Worm (Caenorhabditis elegans): ENCODE data around the gene F49C5.12.
"Not testable (repeated sequence)": the region's sequence is repeated elsewhere in the genome, so short reads cannot be mapped to it uniquely, and the experiment has no call there.

The F49C5.12 gene

ce11 chrII:12536203-12536602, 23.9 kb downstream of the F49C5.12 start, which contains the start of gene F49C5.3:
F49C5.3 (plus strand) TSS chrII:12536503.
- not testable (repeated sequence) for TF ChIP-seq pes-1 (GFP tag; IDR thresholded peaks at IDR 0.05); sea-1 (GFP tag; conservative IDR thresholded peaks at IDR 0.05); tra-4 (tag; optimal IDR thresholded peaks at IDR 0.05)

ce11 chrII:12535297-12535803, 24.8 kb downstream of the F49C5.12 start, which contains the start of gene nimk-1:
nimk-1 (plus strand) TSS chrII:12535753.
- TF ChIP-seq ceh-36 (tag; optimal IDR thresholded peaks at IDR 0.05) (peak; percentile 59), tbx-11 (GFP tag; IDR thresholded peaks at IDR 0.05) (no peak)

ce11 chrII:12530958-12531357, 29.2 kb downstream of the F49C5.12 start, which contains the start of gene srx-120:
srx-120 (plus strand) TSS chrII:12531258.
- TF ChIP-seq scrt-1 (GFP tag; IDR thresholded peaks at IDR 0.05) (no peak), B0310.2 (tag; optimal IDR thresholded peaks at IDR 0.05) (no peak), tbx-37 (GFP tag; conservative IDR thresholded peaks at IDR 0.05) (no peak), ama-1 (optimal IDR thresholded peaks at IDR 0.05) (no peak), ceh-13 (GFP tag; optimal IDR thresholded peaks at IDR 0.05) (no peak), hnd-1 (tag; optimal IDR thresholded peaks at IDR 0.05) (no peak), ets-7 (tag; optimal IDR thresholded peaks at IDR 0.05) (no peak), hmbx-1 (tag; optimal IDR thresholded peaks at IDR 0.05) (no peak), sea-1 (GFP tag; conservative IDR thresholded peaks at IDR 0.05) (no peak), aly-1 (tag; optimal IDR thresholded peaks at IDR 0.05) (no peak), F13C5.2 (tag; optimal IDR thresholded peaks at IDR 0.05) (no peak), tra-4 (tag; optimal IDR thresholded peaks at IDR 0.05) (no peak), tbx-11 (GFP tag; IDR thresholded peaks at IDR 0.05) (no peak), flt-1 (GFP tag; IDR thresholded peaks at IDR 0.05) (no peak), ceh-36 (tag; optimal IDR thresholded peaks at IDR 0.05) (no peak)

ce11 chrII:12527947-12528346, 32.2 kb downstream of the F49C5.12 start, which contains the start of gene srx-119:
srx-119 (plus strand) TSS chrII:12528247.
- TF ChIP-seq hmbx-1 (tag; optimal IDR thresholded peaks at IDR 0.05) (no peak), ceh-13 (GFP tag; optimal IDR thresholded peaks at IDR 0.05) (no peak), tbx-37 (GFP tag; conservative IDR thresholded peaks at IDR 0.05) (no peak), hmg-4 (GFP tag; optimal IDR thresholded peaks at IDR 0.05) (no peak), aly-1 (tag; optimal IDR thresholded peaks at IDR 0.05) (no peak), F13C5.2 (tag; optimal IDR thresholded peaks at IDR 0.05) (no peak), scrt-1 (GFP tag; IDR thresholded peaks at IDR 0.05) (no peak), pes-1 (GFP tag; IDR thresholded peaks at IDR 0.05) (no peak), sea-1 (GFP tag; conservative IDR thresholded peaks at IDR 0.05) (no peak), ama-1 (optimal IDR thresholded peaks at IDR 0.05) (no peak)

ce11 chrII:12525526-12525925, 34.6 kb downstream of the F49C5.12 start, which contains the start of gene srx-118:
srx-118 (plus strand) TSS chrII:12525826.
- TF ChIP-seq hmg-4 (GFP tag; optimal IDR thresholded peaks at IDR 0.05) (no peak), ceh-13 (GFP tag; optimal IDR thresholded peaks at IDR 0.05) (no peak), tbx-37 (GFP tag; conservative IDR thresholded peaks at IDR 0.05) (no peak)

- no peak for TF ChIP-seq tra-4 (tag; optimal IDR thresholded peaks at IDR 0.05)
- no peak for TF ChIP-seq pes-1 (GFP tag; IDR thresholded peaks at IDR 0.05)
- TF ChIP-seq ama-1 (optimal IDR thresholded peaks at IDR 0.05): no peak
- TF ChIP-seq flt-1 (GFP tag; IDR thresholded peaks at IDR 0.05): no peak
- no peak for TF ChIP-seq hnd-1 (tag; optimal IDR thresholded peaks at IDR 0.05)
- no peak for TF ChIP-seq hmg-4 (GFP tag; optimal IDR thresholded peaks at IDR 0.05)
- no peak for TF ChIP-seq B0310.2 (tag; optimal IDR thresholded peaks at IDR 0.05)
- TF ChIP-seq F13C5.2 (tag; optimal IDR thresholded peaks at IDR 0.05): no peak
- no peak for TF ChIP-seq hmbx-1 (tag; optimal IDR thresholded peaks at IDR 0.05)
- TF ChIP-seq ceh-13 (GFP tag; optimal IDR thresholded peaks at IDR 0.05): no peak
- no peak for TF ChIP-seq sea-1 (GFP tag; conservative IDR thresholded peaks at IDR 0.05)
These were observed 40.5 kb downstream of the F49C5.12 start, which contains the start of gene ceh-99 for ce11 chrII:12519616-12520015. ceh-99 (plus strand) TSS chrII:12519981.

ce11 chrII:12518809-12519344, 41.2 kb downstream of the F49C5.12 start, which contains the start of gene srh-70:
srh-70 (minus strand) TSS chrII:12518859.
- TF ChIP-seq sea-1 (GFP tag; conservative IDR thresholded peaks at IDR 0.05) (no peak), F13C5.2 (tag; optimal IDR thresholded peaks at IDR 0.05) (no peak), flt-1 (GFP tag; IDR thresholded peaks at IDR 0.05) (no peak), hmbx-1 (tag; optimal IDR thresholded peaks at IDR 0.05) (no peak), B0310.2 (tag; optimal IDR thresholded peaks at IDR 0.05) (no peak), tbx-37 (GFP tag; conservative IDR thresholded peaks at IDR 0.05) (no peak), tbx-11 (GFP tag; IDR thresholded peaks at IDR 0.05) (no peak), ama-1 (optimal IDR thresholded peaks at IDR 0.05) (no peak), ceh-36 (tag; optimal IDR thresholded peaks at IDR 0.05) (no peak), aly-1 (tag; optimal IDR thresholded peaks at IDR 0.05) (no peak), pes-1 (GFP tag; IDR thresholded peaks at IDR 0.05) (no peak), hmg-4 (GFP tag; optimal IDR thresholded peaks at IDR 0.05) (no peak), tra-4 (tag; optimal IDR thresholded peaks at IDR 0.05) (no peak), ceh-13 (GFP tag; optimal IDR thresholded peaks at IDR 0.05) (no peak), hnd-1 (tag; optimal IDR thresholded peaks at IDR 0.05) (no peak), scrt-1 (GFP tag; IDR thresholded peaks at IDR 0.05) (no peak), ets-7 (tag; optimal IDR thresholded peaks at IDR 0.05) (no peak)

- TF ChIP-seq ceh-36 (tag; optimal IDR thresholded peaks at IDR 0.05) (no peak), ceh-13 (GFP tag; optimal IDR thresholded peaks at IDR 0.05) (no peak), pes-1 (GFP tag; IDR thresholded peaks at IDR 0.05) (no peak), flt-1 (GFP tag; IDR thresholded peaks at IDR 0.05) (no peak), F13C5.2 (tag; optimal IDR thresholded peaks at IDR 0.05) (no peak), ama-1 (optimal IDR thresholded peaks at IDR 0.05) (no peak), aly-1 (tag; optimal IDR thresholded peaks at IDR 0.05) (no peak), hmbx-1 (tag; optimal IDR thresholded peaks at IDR 0.05) (no peak), tra-4 (tag; optimal IDR thresholded peaks at IDR 0.05) (no peak), hmg-4 (GFP tag; optimal IDR thresholded peaks at IDR 0.05) (no peak), tbx-11 (GFP tag; IDR thresholded peaks at IDR 0.05) (no peak), ets-7 (tag; optimal IDR thresholded peaks at IDR 0.05) (no peak), hnd-1 (tag; optimal IDR thresholded peaks at IDR 0.05) (no peak), tbx-37 (GFP tag; conservative IDR thresholded peaks at IDR 0.05) (no peak), B0310.2 (tag; optimal IDR thresholded peaks at IDR 0.05) (no peak), sea-1 (GFP tag; conservative IDR thresholded peaks at IDR 0.05) (no peak), scrt-1 (GFP tag; IDR thresholded peaks at IDR 0.05) (no peak)
These were observed 42.1 kb downstream of the F49C5.12 start for ce11 chrII:12518008-12518407.

Measured in whole organism, early embryonic.